Worm (Caenorhabditis elegans): Measurements from ENCODE around the gene col-162.

col-162 gene

ce11 chrV:13488297-13488803, 46.6 kb downstream of the col-162 start:
- TF ChIP-seq dao-5 (tag; optimal IDR thresholded peaks at IDR 0.05): no peak
- TF ChIP-seq him-1 (tag; optimal IDR thresholded peaks at IDR 0.05): no peak
- TF ChIP-seq W03F9.2 (tag; optimal IDR thresholded peaks at IDR 0.05): no peak

DNA sequence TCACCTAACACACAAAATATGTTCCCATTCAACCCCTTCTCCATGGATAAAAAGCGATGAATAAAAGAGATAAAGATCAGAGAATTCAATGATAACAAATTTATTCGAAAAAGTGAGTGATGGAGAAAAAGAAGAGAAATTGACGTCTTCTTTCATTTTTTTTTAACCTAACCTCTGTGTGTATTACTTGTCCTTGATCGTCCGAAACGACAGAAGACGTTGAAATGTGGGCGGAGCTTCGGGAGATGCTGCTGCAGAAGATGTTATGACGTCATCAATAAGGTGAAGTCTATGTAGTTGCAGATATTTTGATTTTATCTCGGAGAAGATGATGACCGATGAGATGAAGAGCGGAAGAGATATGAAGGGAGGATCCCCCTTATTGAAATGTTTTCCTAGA, 48.1 kb downstream of the col-162 start, which contains the start of gene T10G3.3:
T10G3.3 (minus strand) TSS at position 370 of the 400 bp plus-strand sequence.
- TF ChIP-seq W03F9.2 (tag; optimal IDR thresholded peaks at IDR 0.05) (no peak), dao-5 (tag; optimal IDR thresholded peaks at IDR 0.05) (no peak), him-1 (tag; optimal IDR thresholded peaks at IDR 0.05) (no peak)
